Worm (Caenorhabditis elegans) whole organism, mixed stage, embryonic: ENCODE data around the gene D1046.18.

Experiments used
- M03D4.4 ChIP-seq: sonication (generic microtip); optimal IDR thresholded peaks from 2 replicates; lab custom pipeline; 2017; ENCODE audit warnings: mild to moderate bottlenecking, missing genetic modification characterization, missing compliant biosample characterization
- bed-3 ChIP-seq: fragments of 200-800 bp; sonication (Bioruptor generic); optimal IDR thresholded peaks from 3 replicates; lab custom pipeline; 2018; ENCODE audit warnings: mild to moderate bottlenecking, missing genetic modification characterization, moderate library complexity, missing compliant biosample characterization
- blmp-1 ChIP-seq: fragments of 150-350 bp; optimal IDR thresholded peaks from 2 replicates; lab custom pipeline; 2014; ENCODE audit warnings: missing biosample characterization, missing genetic modification characterization
- ceh-39 ChIP-seq: fragments of 150-350 bp; optimal IDR thresholded peaks from 2 replicates; lab custom pipeline; 2014; ENCODE audit warnings: missing biosample characterization, missing genetic modification characterization
- ceh-43 ChIP-seq: fragments of 200-800 bp; sonication (Bioruptor generic); optimal IDR thresholded peaks from 2 replicates; lab custom pipeline; 2018; ENCODE audit warnings: mild to moderate bottlenecking, missing genetic modification characterization, moderate library complexity, missing compliant biosample characterization
- ceh-83 ChIP-seq: fragments of 200-800 bp; sonication (Bioruptor generic); optimal IDR thresholded peaks from 2 replicates; lab custom pipeline; 2018; ENCODE audit warnings: mild to moderate bottlenecking, missing genetic modification characterization, missing compliant biosample characterization
- ces-1 ChIP-seq: fragments of 150-350 bp; optimal IDR thresholded peaks from 2 replicates; lab custom pipeline; 2014; ENCODE audit warnings: missing biosample characterization, missing genetic modification reagents, missing genetic modification characterization
- cnd-1 ChIP-seq: fragments of 200-800 bp; sonication (Bioruptor generic); optimal IDR thresholded peaks from 2 replicates; lab custom pipeline; 2018; ENCODE audit warnings: mild to moderate bottlenecking, missing genetic modification characterization, missing compliant biosample characterization
- drap-1 ChIP-seq: fragments of 200-800 bp; sonication (Bioruptor generic); optimal IDR thresholded peaks from 3 replicates; lab custom pipeline; 2018; ENCODE audit warnings: mild to moderate bottlenecking, missing genetic modification characterization, missing compliant biosample characterization
- elt-1 ChIP-seq: sonication (generic microtip); optimal IDR thresholded peaks from 2 replicates; lab custom pipeline; 2017; ENCODE audit warnings: missing genetic modification characterization, mild to moderate bottlenecking, missing compliant biosample characterization, antibody characterized with exemption, moderate library complexity, borderline replicate concordance; ENCODE audit not compliant: insufficient read depth
- elt-3 ChIP-seq: fragments of 150-350 bp; optimal IDR thresholded peaks from 2 replicates; lab custom pipeline; 2014; ENCODE audit warnings: missing biosample characterization, missing genetic modification characterization
- flh-1 ChIP-seq: fragments of 200-800 bp; sonication (Bioruptor generic); optimal IDR thresholded peaks from 2 replicates; lab custom pipeline; 2018; ENCODE audit warnings: mild to moderate bottlenecking, missing genetic modification characterization, moderate library complexity, missing compliant biosample characterization
- hlh-1 ChIP-seq: fragments of 150-350 bp; optimal IDR thresholded peaks from 2 replicates; lab custom pipeline; 2014; ENCODE audit warnings: missing biosample characterization, missing genetic modification reagents, missing genetic modification characterization
- lin-32 ChIP-seq: fragments of 200-800 bp; sonication (Bioruptor generic); optimal IDR thresholded peaks from 2 replicates; lab custom pipeline; 2018; ENCODE audit warnings: mild to moderate bottlenecking, missing genetic modification characterization, missing compliant biosample characterization
- lsy-2 ChIP-seq: fragments of 150-350 bp; optimal IDR thresholded peaks from 2 replicates; lab custom pipeline; 2014; ENCODE audit warnings: missing biosample characterization, missing genetic modification characterization
- mep-1 ChIP-seq: fragments of 150-350 bp; optimal IDR thresholded peaks from 2 replicates; lab custom pipeline; 2017; ENCODE audit warnings: missing biosample characterization, missing genetic modification reagents, missing genetic modification characterization, inconsistent platforms
- mls-2 ChIP-seq: sonication (generic microtip); optimal IDR thresholded peaks from 2 replicates; lab custom pipeline; 2016; ENCODE audit warnings: mild to moderate bottlenecking, missing genetic modification characterization, moderate library complexity, missing compliant biosample characterization
- nhr-12 ChIP-seq: fragments of 150-350 bp; optimal IDR thresholded peaks from 2 replicates; lab custom pipeline; 2014; ENCODE audit warnings: missing biosample characterization, missing genetic modification characterization
- nhr-2 ChIP-seq: fragments of 150-350 bp; optimal IDR thresholded peaks from 2 replicates; lab custom pipeline; 2014; ENCODE audit warnings: missing biosample characterization, missing genetic modification characterization
- nhr-237 ChIP-seq: fragments of 150-350 bp; optimal IDR thresholded peaks from 2 replicates; lab custom pipeline; 2014; ENCODE audit warnings: missing biosample characterization, missing genetic modification characterization
- nhr-28 ChIP-seq: fragments of 150-350 bp; optimal IDR thresholded peaks from 2 replicates; lab custom pipeline; 2014; ENCODE audit warnings: missing biosample characterization, missing genetic modification characterization
- nhr-76 ChIP-seq: sonication (generic microtip); optimal IDR thresholded peaks from 2 replicates; lab custom pipeline; 2017; ENCODE audit warnings: missing biosample characterization, missing genetic modification characterization
- pha-4 ChIP-seq: fragments of 150-350 bp; optimal IDR thresholded peaks from 2 replicates; lab custom pipeline; 2018; ENCODE audit warnings: missing biosample characterization, missing genetic modification reagents, missing genetic modification characterization
- sem-2 ChIP-seq: fragments of 200-800 bp; sonication (Bioruptor generic); optimal IDR thresholded peaks from 2 replicates; lab custom pipeline; 2018; ENCODE audit warnings: mild to moderate bottlenecking, missing genetic modification characterization, missing compliant biosample characterization
- sptf-1 ChIP-seq: sonication (generic microtip); optimal IDR thresholded peaks from 2 replicates; lab custom pipeline; 2017; ENCODE audit warnings: mild to moderate bottlenecking, missing genetic modification characterization, moderate library complexity, missing compliant biosample characterization
- unc-120 ChIP-seq: sonication (generic microtip); optimal IDR thresholded peaks from 2 replicates; lab custom pipeline; 2017; ENCODE audit warnings: missing genetic modification characterization, missing compliant biosample characterization; ENCODE audit not compliant: poor library complexity, severe bottlenecking
- unc-39 ChIP-seq: fragments of 150-350 bp; optimal IDR thresholded peaks from 2 replicates; lab custom pipeline; 2014; ENCODE audit warnings: missing biosample characterization, missing genetic modification characterization
- zip-8 ChIP-seq: fragments of 150-350 bp; optimal IDR thresholded peaks from 2 replicates; lab custom pipeline; 2014; ENCODE audit warnings: missing biosample characterization, missing genetic modification characterization

D1046.18 gene

ce11 chrIV:8978047-8978446, 48.0 kb downstream of the D1046.18 start:
- TF ChIP-seq ces-1 (no peak), hlh-1 (tag; lab: Kevin White, UChicago) (peak; percentile 51), unc-120 (tag; lab: Kevin White, UChicago) (peak; percentile 25)

- TF ChIP-seq M03D4.4 (tag; lab: Kevin White, UChicago) (no peak), pha-4 (tag; lab: Kevin White, UChicago) (no peak), lin-32 (GFP tag; lab: Kevin White, UChicago) (no peak), flh-1 (GFP tag; lab: Kevin White, UChicago) (no peak), blmp-1 (no peak), ceh-39 (tag; lab: Kevin White, UChicago) (no peak), nhr-237 (tag; lab: Kevin White, UChicago) (no peak), drap-1 (no peak), ceh-43 (no peak), nhr-12 (no peak), mep-1 (tag; lab: Kevin White, UChicago) (no peak), lsy-2 (tag; lab: Kevin White, UChicago) (no peak), mls-2 (no peak), sptf-1 (tag; lab: Kevin White, UChicago) (no peak), nhr-2 (tag; lab: Kevin White, UChicago) (no peak), sem-2 (GFP tag; lab: Kevin White, UChicago) (no peak), elt-3 (tag; lab: Kevin White, UChicago) (no peak), ces-1 (no peak), ceh-83 (GFP tag; lab: Kevin White, UChicago) (no peak), nhr-76 (tag; lab: Kevin White, UChicago) (no peak)
These were observed 49.1 kb downstream of the D1046.18 start for ce11 chrIV:8979062-8979612.

ce11 chrIV:8979695-8980094, 49.7 kb downstream of the D1046.18 start, which contains the start of gene col-119:
col-119 (minus strand) TSS chrIV:8979795.
- TF ChIP-seq hlh-1 (tag; lab: Kevin White, UChicago) (no peak), nhr-2 (tag; lab: Kevin White, UChicago) (no peak), lsy-2 (tag; lab: Kevin White, UChicago) (no peak), flh-1 (GFP tag; lab: Kevin White, UChicago) (no peak), mls-2 (no peak), elt-1 (tag; lab: Kevin White, UChicago) (no peak), nhr-28 (tag; lab: Kevin White, UChicago) (no peak), cnd-1 (tag; lab: Kevin White, UChicago) (no peak), bed-3 (GFP tag; lab: Kevin White, UChicago) (no peak), unc-39 (tag; lab: Kevin White, UChicago) (no peak), zip-8 (tag; lab: Kevin White, UChicago) (no peak)
